Worm (Caenorhabditis elegans) whole organism, young adult: ENCODE measurements around the gene ZK354.3.
"Not testable (repeated sequence)": the region's sequence is repeated elsewhere in the genome, so short reads cannot be mapped to it uniquely, and the experiment has no call there.

Experiments
- B0035.1 ChIP-seq: sonication (generic microtip); optimal IDR thresholded peaks from 2 replicates; lab custom pipeline; 2016; ENCODE audit warnings: missing genetic modification characterization, mild to moderate bottlenecking, missing compliant biosample characterization, missing genotype, missing genetic modification reagents
- B0261.1 ChIP-seq: sonication (generic microtip); optimal IDR thresholded peaks from 2 replicates; lab custom pipeline; 2016; ENCODE audit warnings: mild to moderate bottlenecking, missing genetic modification characterization, moderate library complexity, missing compliant biosample characterization
- B0336.3 ChIP-seq: fragments of 200-800 bp; sonication (Bioruptor generic); IDR thresholded peaks from 2 replicates; pipeline ENCODE4 v1.3.6; 2022; ENCODE audit warnings: missing genetic modification characterization, missing compliant biosample characterization
- C17E4.6 ChIP-seq: fragments of 200-800 bp; sonication (Bioruptor generic); IDR thresholded peaks from 2 replicates; pipeline ENCODE4 v1.3.6; 2022; ENCODE audit warnings: missing genetic modification reagents, missing genetic modification characterization, missing compliant biosample characterization
- F33H1.4 ChIP-seq: fragments of 200-800 bp; sonication (Bioruptor generic); IDR thresholded peaks from 2 replicates; pipeline ENCODE4 v1.3.6; 2022; ENCODE audit warnings: missing genetic modification reagents, missing genetic modification characterization, missing compliant biosample characterization
- F39B2.1 ChIP-seq: fragments of 200-800 bp; sonication (Bioruptor generic); IDR thresholded peaks from 2 replicates; pipeline ENCODE4 v1.3.6; 2022; ENCODE audit warnings: missing genetic modification reagents, missing genetic modification characterization, missing compliant biosample characterization
- T26A5.8 ChIP-seq: sonication (generic microtip); optimal IDR thresholded peaks from 2 replicates; lab custom pipeline; 2016; ENCODE audit warnings: missing genetic modification characterization, missing compliant biosample characterization
- Y53G8AR.9 ChIP-seq: fragments of 200-800 bp; sonication (Bioruptor generic); conservative IDR thresholded peaks from 2 replicates; pipeline ENCODE4 v1.3.6; 2022; ENCODE audit warnings: missing genetic modification reagents, missing genetic modification characterization, missing compliant biosample characterization
- Y79H2A.3 ChIP-seq: fragments of 200-800 bp; sonication (Bioruptor generic); conservative IDR thresholded peaks from 2 replicates; pipeline ENCODE4 v1.3.6; 2022; ENCODE audit warnings: missing genetic modification reagents, missing genetic modification characterization, missing compliant biosample characterization
- ama-1 ChIP-seq, 3 experiments: fragments of 150-350 bp in 1 of 3; sonication (generic microtip) in 2 of 3; optimal IDR thresholded peaks; 2 replicates each; lab custom pipeline; 2014 to 2018; ENCODE audit warnings: missing biosample characterization in 2 of 3, missing genetic modification characterization in 2 of 3, missing genetic modification reagents in 2 of 3
- aptf-2 ChIP-seq: fragments of 200-800 bp; sonication (Bioruptor generic); conservative IDR thresholded peaks from 2 replicates; pipeline ENCODE4 v1.3.6; 2022; ENCODE audit warnings: missing genetic modification reagents, missing genetic modification characterization, missing compliant biosample characterization
- attf-3 ChIP-seq: fragments of 200-800 bp; sonication (Bioruptor generic); conservative IDR thresholded peaks from 2 replicates; pipeline ENCODE4 v1.3.6; 2022; ENCODE audit warnings: missing genetic modification reagents, missing genetic modification characterization, missing compliant biosample characterization
- attf-6 ChIP-seq: fragments of 200-800 bp; sonication (Bioruptor generic); IDR thresholded peaks from 2 replicates; pipeline ENCODE4 v1.3.6; 2022; ENCODE audit warnings: missing genetic modification reagents, missing genetic modification characterization, missing compliant biosample characterization
- ccch-3 ChIP-seq: fragments of 200-800 bp; sonication (Bioruptor generic); optimal IDR thresholded peaks from 2 replicates; lab custom pipeline; 2018; ENCODE audit warnings: mild to moderate bottlenecking, missing genetic modification characterization, missing compliant biosample characterization
- ceh-100 ChIP-seq: fragments of 200-800 bp; sonication (Bioruptor generic); IDR thresholded peaks from 2 replicates; pipeline ENCODE4 v1.3.6; 2022; ENCODE audit warnings: missing genetic modification reagents, missing genetic modification characterization, missing compliant biosample characterization
- ceh-91 ChIP-seq: fragments of 200-800 bp; sonication (Bioruptor generic); IDR thresholded peaks from 2 replicates; pipeline ENCODE4 v1.3.6; 2022; ENCODE audit warnings: missing genetic modification reagents, missing genetic modification characterization, missing compliant biosample characterization
- die-1 ChIP-seq: sonication (generic microtip); optimal IDR thresholded peaks from 2 replicates; lab custom pipeline; 2016; ENCODE audit warnings: missing genotype, mild to moderate bottlenecking, missing genetic modification characterization, missing compliant biosample characterization
- egrh-3 ChIP-seq: fragments of 200-800 bp; sonication (Bioruptor generic); IDR thresholded peaks from 2 replicates; pipeline ENCODE4 v1.3.6; 2022; ENCODE audit warnings: missing genetic modification reagents, missing genetic modification characterization, missing compliant biosample characterization
- fkh-3 ChIP-seq: sonication (generic microtip); optimal IDR thresholded peaks from 2 replicates; lab custom pipeline; 2016; ENCODE audit warnings: mild to moderate bottlenecking, missing genetic modification characterization, missing compliant biosample characterization
- gei-17 ChIP-seq: fragments of 200-800 bp; sonication (Bioruptor generic); optimal IDR thresholded peaks from 2 replicates; lab custom pipeline; 2018; ENCODE audit warnings: mild to moderate bottlenecking, missing genetic modification characterization, missing compliant biosample characterization
- him-1 ChIP-seq: sonication (generic microtip); optimal IDR thresholded peaks from 2 replicates; lab custom pipeline; 2016; ENCODE audit warnings: missing genotype, missing genetic modification reagents, missing genetic modification characterization, missing compliant biosample characterization
- hlh-12 ChIP-seq: sonication (generic microtip); optimal IDR thresholded peaks from 2 replicates; lab custom pipeline; 2016; ENCODE audit warnings: missing genetic modification characterization, missing compliant biosample characterization
- hlh-26 ChIP-seq: fragments of 200-800 bp; sonication (Bioruptor generic); conservative IDR thresholded peaks from 2 replicates; pipeline ENCODE4 v1.3.6; 2022; ENCODE audit warnings: missing genetic modification reagents, missing genetic modification characterization, missing compliant biosample characterization
- hrde-1 ChIP-seq: sonication (generic microtip); optimal IDR thresholded peaks from 2 replicates; lab custom pipeline; 2016; ENCODE audit warnings: missing genetic modification characterization, mild to moderate bottlenecking, missing compliant biosample characterization, moderate library complexity, missing genotype, missing genetic modification reagents, borderline replicate concordance
- hsf-1 ChIP-seq: fragments of 200-800 bp; sonication (Bioruptor generic); IDR thresholded peaks from 2 replicates; pipeline ENCODE4 v1.3.6; 2022; ENCODE audit warnings: missing genetic modification reagents, missing genetic modification characterization, missing compliant biosample characterization
- let-526 ChIP-seq: fragments of 200-800 bp; sonication (Bioruptor generic); IDR thresholded peaks from 2 replicates; pipeline ENCODE4 v1.3.6; 2022; ENCODE audit warnings: missing genetic modification reagents, missing genetic modification characterization, missing compliant biosample characterization
- let-607 ChIP-seq, 2 experiments: fragments of 200-800 bp in 1 of 2; sonication (Bioruptor generic) in 1 of 2; sonication (generic microtip) in 1 of 2; optimal IDR thresholded peaks; 2 replicates each; lab custom pipeline; 2016 to 2018; ENCODE audit warnings: mild to moderate bottlenecking in 2 of 2, missing compliant biosample characterization in 2 of 2, missing genetic modification characterization in 2 of 2, moderate library complexity in 2 of 2, missing genotype in 1 of 2
- lin-40 ChIP-seq: sonication (generic microtip); optimal IDR thresholded peaks from 2 replicates; lab custom pipeline; 2016; ENCODE audit warnings: missing genetic modification characterization, mild to moderate bottlenecking, missing compliant biosample characterization, missing genotype, missing genetic modification reagents
- lir-1 ChIP-seq: fragments of 200-800 bp; sonication (Bioruptor generic); conservative IDR thresholded peaks from 2 replicates; pipeline ENCODE4 v1.3.6; 2022; ENCODE audit warnings: missing genetic modification reagents, missing genetic modification characterization, missing compliant biosample characterization
- lsl-1 ChIP-seq: fragments of 200-800 bp; sonication (Bioruptor generic); optimal IDR thresholded peaks from 2 replicates; lab custom pipeline; 2018; ENCODE audit warnings: mild to moderate bottlenecking, missing genetic modification characterization, moderate library complexity, missing compliant biosample characterization
- lsy-27 ChIP-seq: sonication (generic microtip); optimal IDR thresholded peaks from 2 replicates; lab custom pipeline; 2017; ENCODE audit warnings: missing genetic modification characterization, mild to moderate bottlenecking, missing compliant biosample characterization, antibody characterized with exemption, missing genotype, borderline replicate concordance; ENCODE audit not compliant: insufficient read depth
- madf-6 ChIP-seq: fragments of 200-800 bp; sonication (Bioruptor generic); IDR thresholded peaks from 2 replicates; pipeline ENCODE4 v1.3.6; 2022; ENCODE audit warnings: missing genetic modification reagents, missing genetic modification characterization, missing compliant biosample characterization
- madf-8 ChIP-seq: fragments of 200-800 bp; sonication (Bioruptor generic); conservative IDR thresholded peaks from 2 replicates; pipeline ENCODE4 v1.3.6; 2022; ENCODE audit warnings: missing genetic modification reagents, missing genetic modification characterization, missing compliant biosample characterization
- mcd-1 ChIP-seq: fragments of 200-800 bp; sonication (Bioruptor generic); IDR thresholded peaks from 2 replicates; pipeline ENCODE4 v1.3.6; 2022; ENCODE audit warnings: missing genetic modification reagents, missing genetic modification characterization, missing compliant biosample characterization
- mes-4 ChIP-seq: sonication (generic microtip); optimal IDR thresholded peaks from 2 replicates; lab custom pipeline; 2016; ENCODE audit warnings: missing genotype, missing genetic modification characterization, missing compliant biosample characterization
- mxl-1 ChIP-seq: sonication (generic microtip); optimal IDR thresholded peaks from 2 replicates; lab custom pipeline; 2016; ENCODE audit warnings: missing genetic modification characterization, missing compliant biosample characterization
- nfya-1 ChIP-seq: sonication (generic microtip); optimal IDR thresholded peaks from 2 replicates; lab custom pipeline; 2017; ENCODE audit warnings: antibody characterized with exemption, missing compliant biosample characterization, missing genetic modification characterization, borderline replicate concordance; ENCODE audit not compliant: insufficient read depth
- nhr-120 ChIP-seq: fragments of 200-800 bp; sonication (Bioruptor generic); IDR thresholded peaks from 2 replicates; pipeline ENCODE4 v1.3.6; 2022; ENCODE audit warnings: missing genetic modification characterization, missing compliant biosample characterization
- nhr-179 ChIP-seq: sonication (generic microtip); optimal IDR thresholded peaks from 2 replicates; lab custom pipeline; 2016; ENCODE audit warnings: mild to moderate bottlenecking, missing genetic modification characterization, missing compliant biosample characterization
- snpc-3.4 ChIP-seq: sonication (generic microtip); optimal IDR thresholded peaks from 2 replicates; lab custom pipeline; 2017; ENCODE audit warnings: missing genetic modification characterization, mild to moderate bottlenecking, missing compliant biosample characterization, antibody characterized with exemption, moderate library complexity, missing genotype, missing genetic modification reagents
- tbp1 ChIP-seq: fragments of 200-800 bp; sonication (Bioruptor generic); optimal IDR thresholded peaks from 2 replicates; lab custom pipeline; 2018; ENCODE audit warnings: mild to moderate bottlenecking, missing genetic modification characterization, missing compliant biosample characterization
- tlf-1 ChIP-seq: fragments of 200-800 bp; sonication (Bioruptor generic); optimal IDR thresholded peaks from 2 replicates; lab custom pipeline; 2018; ENCODE audit warnings: mild to moderate bottlenecking, missing genetic modification characterization, missing compliant biosample characterization
- unc-130 ChIP-seq: sonication (generic microtip); optimal IDR thresholded peaks from 2 replicates; lab custom pipeline; 2016; ENCODE audit warnings: missing genetic modification reagents, missing genetic modification characterization, missing compliant biosample characterization
- zfh-2 ChIP-seq: fragments of 200-800 bp; sonication (Bioruptor generic); conservative IDR thresholded peaks from 2 replicates; pipeline ENCODE4 v1.3.6; 2022; ENCODE audit warnings: missing genetic modification reagents, missing genetic modification characterization, missing compliant biosample characterization
- ztf-28 ChIP-seq: fragments of 200-800 bp; sonication (Bioruptor generic); IDR thresholded peaks from 2 replicates; pipeline ENCODE4 v1.3.6; 2022; ENCODE audit warnings: missing genetic modification reagents, missing genetic modification characterization, missing compliant biosample characterization
- ztf-6 ChIP-seq: fragments of 200-800 bp; sonication (Bioruptor generic); IDR thresholded peaks from 2 replicates; pipeline ENCODE4 v1.3.6; 2022; ENCODE audit warnings: missing genetic modification reagents, missing genetic modification characterization, missing compliant biosample characterization

Gene ZK354.3

DNA sequence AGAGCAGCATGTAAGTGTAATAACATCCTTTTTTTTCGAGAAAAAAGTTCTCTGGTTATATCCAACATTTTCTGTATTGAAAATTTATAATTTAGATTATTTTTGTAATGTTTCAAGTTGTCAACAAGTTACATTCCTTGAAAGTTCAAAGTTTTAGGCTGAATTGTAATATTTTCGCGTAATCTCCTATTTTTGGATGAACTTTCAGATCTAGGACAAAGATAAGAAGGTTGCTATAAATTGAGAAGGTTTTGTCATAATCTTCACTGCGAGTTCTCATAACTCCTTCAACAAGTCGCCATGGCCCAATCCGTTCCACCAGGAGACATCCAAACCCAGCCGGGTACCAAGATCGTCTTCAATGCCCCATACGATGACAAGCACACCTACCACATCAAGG, 6.4 kb downstream of the ZK354.3 start, which contains the start of gene msp-65:
Gene msp-65, plus strand, starts transcription at position 301 of the 400 bp plus-strand sequence.
- not testable (repeated sequence) for TF ChIP-seq F39B2.1 (GFP tag; lab: Robert Waterston, UW); ceh-91; B0261.1 (tag; lab: Kevin White, UChicago)

DNA sequence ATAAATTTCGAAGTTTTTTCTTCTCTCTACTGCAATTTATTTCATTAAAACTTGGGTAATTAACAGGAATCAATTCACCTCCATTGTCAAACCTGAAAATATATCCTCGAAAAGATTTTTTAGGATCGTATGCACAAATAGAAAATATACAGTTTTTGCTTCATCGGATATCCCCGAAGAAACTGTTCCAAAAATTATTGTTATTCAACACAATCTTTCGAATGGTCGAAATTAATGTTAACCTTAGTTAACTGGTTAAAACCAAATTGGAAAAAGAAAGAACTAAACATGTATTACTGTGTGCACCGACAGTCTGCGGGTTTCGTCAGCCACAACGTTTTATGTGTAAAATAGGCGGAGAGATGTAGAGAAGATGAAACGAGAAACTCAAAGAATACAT, 7.3 kb downstream of the ZK354.3 start:
- no peak for TF ChIP-seq Y79H2A.3 (GFP tag; lab: Robert Waterston, UW)
- TF ChIP-seq let-526 (GFP tag; lab: Robert Waterston, UW) = no peak
- no peak for TF ChIP-seq lir-1 (GFP tag; lab: Robert Waterston, UW)
- no peak for TF ChIP-seq B0035.1 (tag; lab: Kevin White, UChicago)
- TF ChIP-seq mes-4 (tag; lab: Kevin White, UChicago) = no peak
- TF ChIP-seq attf-3 (GFP tag; lab: Robert Waterston, UW) = no peak
- no peak for TF ChIP-seq hlh-26
- TF ChIP-seq hlh-12 (tag; lab: Kevin White, UChicago) = no peak
- no peak for TF ChIP-seq ama-1 (optimal IDR thresholded peaks at IDR 0.05; lab: Kevin White, UChicago)
- no peak for TF ChIP-seq ama-1 (GFP tag; optimal IDR thresholded peaks at IDR 0.05; lab: Kevin White, UChicago)
- no peak for TF ChIP-seq lsy-27 (tag; lab: Kevin White, UChicago)
- peak; percentile 62 for TF ChIP-seq ceh-100 (GFP tag; lab: Robert Waterston, UW)
- no peak for TF ChIP-seq C17E4.6 (GFP tag; lab: Robert Waterston, UW)
- TF ChIP-seq unc-130 (GFP tag; lab: Kevin White, UChicago) = no peak
- no peak for TF ChIP-seq ztf-6 (GFP tag; lab: Robert Waterston, UW)
- TF ChIP-seq nhr-120 = no peak
- TF ChIP-seq B0336.3 (GFP tag; lab: Robert Waterston, UW) = no peak
- TF ChIP-seq nhr-179 (tag; lab: Kevin White, UChicago) = no peak
- TF ChIP-seq hsf-1 (GFP tag; lab: Robert Waterston, UW) = no peak; the same call in 1 of the 2 replicates
- peak; percentile 97 for TF ChIP-seq attf-6 (GFP tag; lab: Robert Waterston, UW)
- TF ChIP-seq lsl-1 (GFP tag; lab: Kevin White, UChicago) = peak; percentile 40
- no peak for TF ChIP-seq F39B2.1 (GFP tag; lab: Robert Waterston, UW)
- TF ChIP-seq aptf-2 (GFP tag; lab: Robert Waterston, UW) = no peak
- 0 out of 2 replicates have a peak, but pooled peaks have one; percentile 23 for TF ChIP-seq madf-8 (GFP tag; lab: Robert Waterston, UW)
- no peak for TF ChIP-seq die-1 (tag; lab: Kevin White, UChicago)
- TF ChIP-seq mxl-1 (tag; lab: Kevin White, UChicago) = no peak
- no peak for TF ChIP-seq lin-40 (tag; lab: Kevin White, UChicago)
- TF ChIP-seq Y53G8AR.9 (GFP tag; lab: Robert Waterston, UW) = 0 out of 2 replicates have a peak, but pooled peaks have one; percentile 40
- TF ChIP-seq ccch-3 (GFP tag; lab: Kevin White, UChicago) = no peak
- no peak for TF ChIP-seq T26A5.8
- TF ChIP-seq tlf-1 (GFP tag; lab: Kevin White, UChicago) = no peak
- TF ChIP-seq hrde-1 (tag; lab: Kevin White, UChicago) = no peak
- TF ChIP-seq snpc-3.4 (tag; lab: Kevin White, UChicago) = peak; percentile 75
- no peak; the same call in 1 of the 2 replicates for TF ChIP-seq F33H1.4 (GFP tag; lab: Robert Waterston, UW)
- TF ChIP-seq gei-17 (GFP tag; lab: Kevin White, UChicago) = no peak
- peak; percentile 44 for TF ChIP-seq him-1 (tag; lab: Kevin White, UChicago)
- TF ChIP-seq mcd-1 (GFP tag; lab: Robert Waterston, UW) = peak; percentile 51; the same call in 1 of the 2 replicates
- no peak for TF ChIP-seq egrh-3 (GFP tag; lab: Robert Waterston, UW)
- no peak for TF ChIP-seq fkh-3 (tag; lab: Kevin White, UChicago)
- no peak for TF ChIP-seq ztf-28 (GFP tag; lab: Robert Waterston, UW)
- TF ChIP-seq let-607 (tag; optimal IDR thresholded peaks at IDR 0.05; lab: Kevin White, UChicago) = no peak
- no peak for TF ChIP-seq madf-6 (GFP tag; lab: Robert Waterston, UW)
- no peak for TF ChIP-seq zfh-2 (GFP tag; lab: Robert Waterston, UW)
- peak; percentile 4 for TF ChIP-seq B0261.1 (tag; lab: Kevin White, UChicago)
- TF ChIP-seq nfya-1 (tag; lab: Kevin White, UChicago) = no peak
- peak; percentile 78 for TF ChIP-seq tbp1 (GFP tag; lab: Kevin White, UChicago)
